Worm (Caenorhabditis elegans) whole organism, young adult: ENCODE measurements around the gene F47F2.3.

Experiments
- B0261.1 ChIP-seq: sonication (generic microtip); optimal IDR thresholded peaks from 2 replicates; lab custom pipeline; 2016; ENCODE audit warnings: mild to moderate bottlenecking, missing genetic modification characterization, moderate library complexity, missing compliant biosample characterization
- C06A6.2 ChIP-seq: fragments of 200-800 bp; sonication (Bioruptor generic); conservative IDR thresholded peaks from 2 replicates; pipeline ENCODE4 v1.3.6; 2022; ENCODE audit warnings: missing genetic modification characterization, missing compliant biosample characterization
- C17E4.6 ChIP-seq: fragments of 200-800 bp; sonication (Bioruptor generic); IDR thresholded peaks from 2 replicates; pipeline ENCODE4 v1.3.6; 2022; ENCODE audit warnings: missing genetic modification reagents, missing genetic modification characterization, missing compliant biosample characterization
- F39B2.1 ChIP-seq: fragments of 200-800 bp; sonication (Bioruptor generic); IDR thresholded peaks from 2 replicates; pipeline ENCODE4 v1.3.6; 2022; ENCODE audit warnings: missing genetic modification reagents, missing genetic modification characterization, missing compliant biosample characterization
- F49E8.2 ChIP-seq: sonication (generic microtip); optimal IDR thresholded peaks from 3 replicates; lab custom pipeline; 2017; ENCODE audit warnings: missing genetic modification characterization, mild to moderate bottlenecking, missing compliant biosample characterization, antibody characterized with exemption, moderate library complexity; ENCODE audit not compliant: insufficient read depth
- ZK185.1 ChIP-seq: sonication (generic microtip); optimal IDR thresholded peaks from 2 replicates; lab custom pipeline; 2016; ENCODE audit warnings: mild to moderate bottlenecking, missing genetic modification characterization, missing compliant biosample characterization; ENCODE audit not compliant: poor library complexity, severe bottlenecking
- akir-1 ChIP-seq: fragments of 200-800 bp; sonication (Bioruptor generic); optimal IDR thresholded peaks from 2 replicates; lab custom pipeline; 2018; ENCODE audit warnings: mild to moderate bottlenecking, missing genetic modification characterization, moderate library complexity, missing compliant biosample characterization
- ama-1 ChIP-seq, 3 experiments: fragments of 150-350 bp in 1 of 3; sonication (generic microtip) in 2 of 3; optimal IDR thresholded peaks; 2 replicates each; lab custom pipeline; 2014 to 2018; ENCODE audit warnings: missing biosample characterization in 2 of 3, missing genetic modification characterization in 2 of 3, missing genetic modification reagents in 2 of 3
- aptf-2 ChIP-seq: fragments of 200-800 bp; sonication (Bioruptor generic); conservative IDR thresholded peaks from 2 replicates; pipeline ENCODE4 v1.3.6; 2022; ENCODE audit warnings: missing genetic modification reagents, missing genetic modification characterization, missing compliant biosample characterization
- aptf-3 ChIP-seq: fragments of 200-800 bp; sonication (Bioruptor generic); IDR thresholded peaks from 2 replicates; pipeline ENCODE4 v1.3.6; 2022; ENCODE audit warnings: missing genetic modification characterization, missing compliant biosample characterization
- bed-1 ChIP-seq: fragments of 200-800 bp; sonication (Bioruptor generic); IDR thresholded peaks from 2 replicates; pipeline ENCODE4 v1.3.6; 2022; ENCODE audit warnings: missing genetic modification reagents, missing genetic modification characterization, missing compliant biosample characterization
- bed-2 ChIP-seq: fragments of 200-800 bp; sonication (Bioruptor generic); IDR thresholded peaks from 2 replicates; pipeline ENCODE4 v1.3.6; 2022; ENCODE audit warnings: missing genetic modification reagents, missing genetic modification characterization, missing compliant biosample characterization
- cebp-1 ChIP-seq, 2 experiments: fragments of 200-800 bp in 1 of 2; sonication (Bioruptor generic) in 1 of 2; sonication (generic microtip) in 1 of 2; IDR thresholded peaks in 1 of 2; optimal IDR thresholded peaks in 1 of 2; 2 replicates each; pipeline versions ENCODE4 v1.3.6 to Lab custom; 2017 to 2022; ENCODE audit warnings: missing compliant biosample characterization in 2 of 2, missing genetic modification characterization in 2 of 2, mild to moderate bottlenecking in 1 of 2, missing genetic modification reagents in 1 of 2, moderate library complexity in 1 of 2
- dpff-1 ChIP-seq: sonication (generic microtip); optimal IDR thresholded peaks from 2 replicates; lab custom pipeline; 2017; ENCODE audit warnings: mild to moderate bottlenecking, missing genetic modification characterization, missing compliant biosample characterization
- dpl-1 ChIP-seq: fragments of 150-350 bp; optimal IDR thresholded peaks from 2 replicates; lab custom pipeline; 2014; ENCODE audit warnings: missing biosample characterization, missing genetic modification reagents, missing genetic modification characterization
- egl-18 ChIP-seq: fragments of 200-800 bp; sonication (Bioruptor generic); IDR thresholded peaks from 2 replicates; pipeline ENCODE4 v1.3.6; 2022; ENCODE audit warnings: missing genetic modification reagents, missing genetic modification characterization, missing compliant biosample characterization
- egl-44 ChIP-seq: fragments of 200-800 bp; sonication (Bioruptor generic); IDR thresholded peaks from 2 replicates; pipeline ENCODE4 v1.3.6; 2022; ENCODE audit warnings: missing genetic modification reagents, missing genetic modification characterization, missing compliant biosample characterization
- gei-17 ChIP-seq: fragments of 200-800 bp; sonication (Bioruptor generic); optimal IDR thresholded peaks from 2 replicates; lab custom pipeline; 2018; ENCODE audit warnings: mild to moderate bottlenecking, missing genetic modification characterization, missing compliant biosample characterization
- lsl-1 ChIP-seq: fragments of 200-800 bp; sonication (Bioruptor generic); optimal IDR thresholded peaks from 2 replicates; lab custom pipeline; 2018; ENCODE audit warnings: mild to moderate bottlenecking, missing genetic modification characterization, moderate library complexity, missing compliant biosample characterization
- lsy-27 ChIP-seq: sonication (generic microtip); optimal IDR thresholded peaks from 2 replicates; lab custom pipeline; 2017; ENCODE audit warnings: missing genetic modification characterization, mild to moderate bottlenecking, missing compliant biosample characterization, antibody characterized with exemption, missing genotype, borderline replicate concordance; ENCODE audit not compliant: insufficient read depth
- madf-10 ChIP-seq: sonication (generic microtip); optimal IDR thresholded peaks from 2 replicates; lab custom pipeline; 2016; ENCODE audit warnings: mild to moderate bottlenecking, missing genetic modification characterization, missing compliant biosample characterization
- madf-8 ChIP-seq: fragments of 200-800 bp; sonication (Bioruptor generic); conservative IDR thresholded peaks from 2 replicates; pipeline ENCODE4 v1.3.6; 2022; ENCODE audit warnings: missing genetic modification reagents, missing genetic modification characterization, missing compliant biosample characterization
- mcd-1 ChIP-seq: fragments of 200-800 bp; sonication (Bioruptor generic); IDR thresholded peaks from 2 replicates; pipeline ENCODE4 v1.3.6; 2022; ENCODE audit warnings: missing genetic modification reagents, missing genetic modification characterization, missing compliant biosample characterization
- nfya-2 ChIP-seq: fragments of 200-800 bp; sonication (Bioruptor generic); IDR thresholded peaks from 2 replicates; pipeline ENCODE4 v1.3.6; 2022; ENCODE audit warnings: missing genetic modification reagents, missing genetic modification characterization, missing compliant biosample characterization
- nfyb-1 ChIP-seq: fragments of 200-800 bp; sonication (Bioruptor generic); IDR thresholded peaks from 2 replicates; pipeline ENCODE4 v1.3.6; 2022; ENCODE audit warnings: missing genetic modification reagents, missing genetic modification characterization, missing compliant biosample characterization
- nhr-80 ChIP-seq: sonication (generic microtip); optimal IDR thresholded peaks from 2 replicates; lab custom pipeline; 2016; ENCODE audit warnings: missing genetic modification characterization, missing compliant biosample characterization
- rpc-1 ChIP-seq, 2 experiments: fragments of 150-350 bp in 1 of 2; sonication (generic microtip) in 1 of 2; optimal IDR thresholded peaks; 2 replicates each; lab custom pipeline; 2014 to 2018; ENCODE audit warnings: missing biosample characterization in 1 of 2, missing genetic modification characterization in 1 of 2, missing genetic modification reagents in 1 of 2, missing genotype in 1 of 2
- sea-2 ChIP-seq: fragments of 200-800 bp; sonication (Bioruptor generic); IDR thresholded peaks from 2 replicates; pipeline ENCODE4 v1.3.6; 2022; ENCODE audit warnings: missing genetic modification characterization, missing compliant biosample characterization
- somi-1 ChIP-seq: fragments of 200-800 bp; sonication (Bioruptor generic); optimal IDR thresholded peaks from 2 replicates; lab custom pipeline; 2018; ENCODE audit warnings: mild to moderate bottlenecking, missing genetic modification characterization, missing compliant biosample characterization
- tbp1 ChIP-seq: fragments of 200-800 bp; sonication (Bioruptor generic); optimal IDR thresholded peaks from 2 replicates; lab custom pipeline; 2018; ENCODE audit warnings: mild to moderate bottlenecking, missing genetic modification characterization, missing compliant biosample characterization
- tlf-1 ChIP-seq: fragments of 200-800 bp; sonication (Bioruptor generic); optimal IDR thresholded peaks from 2 replicates; lab custom pipeline; 2018; ENCODE audit warnings: mild to moderate bottlenecking, missing genetic modification characterization, missing compliant biosample characterization
- xnd-1 ChIP-seq: sonication (generic microtip); optimal IDR thresholded peaks from 2 replicates; lab custom pipeline; 2016; ENCODE audit warnings: missing genotype, missing genetic modification reagents, missing genetic modification characterization, missing compliant biosample characterization
- zfh-2 ChIP-seq: fragments of 200-800 bp; sonication (Bioruptor generic); conservative IDR thresholded peaks from 2 replicates; pipeline ENCODE4 v1.3.6; 2022; ENCODE audit warnings: missing genetic modification reagents, missing genetic modification characterization, missing compliant biosample characterization
- ztf-26 ChIP-seq: sonication (generic microtip); optimal IDR thresholded peaks from 2 replicates; lab custom pipeline; 2017; ENCODE audit warnings: missing genetic modification characterization, missing compliant biosample characterization

F47F2.3 gene

DNA sequence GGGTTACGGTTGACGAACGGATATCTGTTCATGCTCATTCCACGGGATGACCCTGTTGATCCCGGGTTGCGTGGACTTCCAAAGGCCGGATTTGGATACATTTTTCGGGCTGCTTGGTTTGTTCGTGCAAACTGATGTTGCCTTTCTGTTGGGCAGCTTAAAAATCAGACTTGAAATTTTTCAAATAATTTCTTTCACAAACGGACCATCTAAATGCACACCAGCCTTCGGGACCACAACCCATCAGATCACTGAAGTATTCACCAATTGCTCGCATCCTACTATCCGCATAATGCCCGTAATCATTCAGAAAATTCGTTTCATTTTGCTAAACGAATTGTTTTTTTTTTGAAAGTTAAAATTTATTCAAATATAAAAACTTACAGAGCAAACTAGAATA is at the start of gene F47F2.3:
TSS of gene F47F2.3 (minus strand) at position 101 of the 400 bp plus-strand sequence.
- TF ChIP-seq bed-1 (GFP tag; lab: Robert Waterston, UW) = no peak
- TF ChIP-seq ama-1 (optimal IDR thresholded peaks at IDR 0.05; lab: Kevin White, UChicago) = no peak
- no peak for TF ChIP-seq ama-1 (GFP tag; optimal IDR thresholded peaks at IDR 0.05; lab: Kevin White, UChicago)
- TF ChIP-seq tbp1 = no peak
- no peak for TF ChIP-seq akir-1 (GFP tag; lab: Kevin White, UChicago)
- no peak for TF ChIP-seq bed-2 (GFP tag; lab: Robert Waterston, UW)
- no peak for TF ChIP-seq madf-10
- no peak for TF ChIP-seq nfyb-1 (GFP tag; lab: Robert Waterston, UW)
- TF ChIP-seq, all 124 proteins: peak for 0

DNA sequence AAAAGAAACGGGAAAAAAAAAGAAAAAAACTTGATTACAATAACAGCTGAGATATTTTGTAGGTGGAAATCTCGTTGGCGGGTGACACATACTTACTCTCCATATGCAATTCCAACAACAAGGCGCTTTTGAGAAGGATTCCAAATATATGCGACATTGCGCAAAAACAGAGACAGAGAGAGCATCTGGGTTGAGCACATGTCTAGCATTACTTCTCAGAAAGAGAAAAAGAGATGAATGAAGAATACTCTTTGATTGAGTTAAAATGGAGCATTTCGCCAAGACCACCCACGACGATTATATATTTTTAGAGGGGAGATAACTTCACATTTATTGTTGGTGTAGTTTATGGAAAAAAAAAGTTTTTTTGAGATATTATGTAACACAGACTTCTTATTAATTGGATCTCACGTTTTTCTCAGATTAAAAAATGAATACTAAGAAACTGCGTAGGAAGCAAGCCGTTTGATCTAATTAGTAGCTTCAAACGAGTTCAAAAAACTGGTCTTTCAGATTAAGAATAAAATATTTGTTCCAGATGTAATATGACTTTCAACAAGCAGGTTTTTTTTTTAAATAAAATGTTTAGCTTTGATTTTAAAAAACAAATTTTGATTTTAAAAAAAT is 49.6 kb upstream of the F47F2.3 start:
- TF ChIP-seq ZK185.1 (tag; lab: Kevin White, UChicago) (no peak), madf-8 (GFP tag; lab: Robert Waterston, UW) (no peak), gei-17 (GFP tag; lab: Kevin White, UChicago) (no peak), C06A6.2 (GFP tag; lab: Robert Waterston, UW) (no peak), B0261.1 (no peak), sea-2 (GFP tag; lab: Robert Waterston, UW) (no peak), F49E8.2 (tag; lab: Kevin White, UChicago) (no peak), mcd-1 (GFP tag; lab: Robert Waterston, UW) (no peak), dpl-1 (no peak), rpc-1 (optimal IDR thresholded peaks at IDR 0.05; lab: Kevin White, UChicago) (no peak), rpc-1 (tag; optimal IDR thresholded peaks at IDR 0.05; lab: Kevin White, UChicago) (no peak), ztf-26 (tag; lab: Kevin White, UChicago) (no peak), xnd-1 (tag; lab: Kevin White, UChicago) (no peak), aptf-3 (GFP tag; lab: Robert Waterston, UW) (no peak), egl-44 (GFP tag; lab: Robert Waterston, UW) (no peak)

DNA sequence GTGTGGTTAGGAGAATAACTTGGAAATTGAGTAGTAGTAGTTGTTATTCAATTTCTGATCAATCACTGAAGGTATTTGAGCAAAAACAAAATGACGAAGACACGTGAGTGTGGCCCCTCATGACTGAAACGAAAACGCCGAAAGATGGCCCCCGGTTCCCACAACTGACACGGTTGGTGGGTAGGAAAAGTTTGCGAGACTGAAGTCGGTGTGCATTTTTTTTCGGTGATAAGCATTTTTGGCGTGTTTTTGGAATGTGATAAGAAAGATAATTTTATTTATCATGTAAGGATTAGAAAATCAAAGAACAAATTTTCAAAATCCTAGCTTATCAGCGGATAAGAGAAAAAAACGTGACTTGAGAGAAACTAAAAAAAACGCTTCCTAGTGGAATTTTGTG is 48.6 kb upstream of the F47F2.3 start:
- TF ChIP-seq tlf-1 (GFP tag; lab: Kevin White, UChicago) (no peak), aptf-2 (no peak), cebp-1 (GFP tag; IDR thresholded peaks at IDR 0.05; lab: Robert Waterston, UW) (no peak), cebp-1 (tag; optimal IDR thresholded peaks at IDR 0.05; lab: Kevin White, UChicago) (peak; percentile 5), nfyb-1 (GFP tag; lab: Robert Waterston, UW) (0 out of 2 replicates have a peak, but pooled peaks have one; percentile 8), nhr-80 (tag; lab: Kevin White, UChicago) (peak; percentile 57), madf-10 (no peak), somi-1 (GFP tag; lab: Kevin White, UChicago) (no peak), C17E4.6 (GFP tag; lab: Robert Waterston, UW) (no peak), zfh-2 (GFP tag; lab: Robert Waterston, UW) (no peak), nfya-2 (GFP tag; lab: Robert Waterston, UW) (no peak)

DNA sequence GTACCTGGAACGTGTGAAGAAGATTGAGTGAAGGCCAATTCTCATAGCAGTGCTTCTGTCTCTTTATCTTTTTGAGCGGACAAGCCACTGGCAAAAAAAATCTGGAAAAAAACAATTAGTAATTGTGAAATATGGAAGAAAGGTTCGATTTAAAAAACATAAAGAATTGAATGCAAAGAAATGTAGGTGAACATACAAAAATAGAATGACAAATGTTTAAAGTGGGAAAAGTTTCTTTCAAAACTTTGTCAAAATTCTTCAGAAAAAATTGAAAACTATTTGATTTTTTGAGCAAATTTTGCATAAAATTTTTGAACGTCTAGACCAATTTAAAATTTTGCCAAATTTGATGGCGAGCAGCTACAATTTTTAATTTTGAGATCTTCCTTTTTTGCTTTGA is 47.7 kb upstream of the F47F2.3 start, which contains the start of gene ptp-4A2:
TSS of gene ptp-4A2 (minus strand) at position 101 of the 400 bp plus-strand sequence.
- TF ChIP-seq lsl-1 (GFP tag; lab: Kevin White, UChicago) = no peak
- no peak for TF ChIP-seq lsy-27 (tag; lab: Kevin White, UChicago)
- no peak for TF ChIP-seq F39B2.1
- TF ChIP-seq egl-18 (GFP tag; lab: Robert Waterston, UW) = no peak
- TF ChIP-seq dpff-1 = no peak
